Worm (Caenorhabditis elegans) whole organism, mixed stage, embryonic: ENCODE data around the gene egl-44.

Experiments used
- elt-1 ChIP-seq: sonication (generic microtip); optimal IDR thresholded peaks from 2 replicates; lab custom pipeline; 2017; ENCODE audit warnings: missing genetic modification characterization, mild to moderate bottlenecking, missing compliant biosample characterization, antibody characterized with exemption, moderate library complexity, borderline replicate concordance; ENCODE audit not compliant: insufficient read depth
- elt-3 ChIP-seq: fragments of 150-350 bp; optimal IDR thresholded peaks from 2 replicates; lab custom pipeline; 2014; ENCODE audit warnings: missing biosample characterization, missing genetic modification characterization
- ham-2 ChIP-seq: fragments of 200-800 bp; sonication (Bioruptor generic); optimal IDR thresholded peaks from 2 replicates; lab custom pipeline; 2018; ENCODE audit warnings: mild to moderate bottlenecking, missing genetic modification characterization, missing compliant biosample characterization
- lin-13 ChIP-seq: fragments of 150-350 bp; optimal IDR thresholded peaks from 2 replicates; lab custom pipeline; 2014; ENCODE audit warnings: missing biosample characterization, missing genetic modification characterization
- lsy-2 ChIP-seq: fragments of 150-350 bp; optimal IDR thresholded peaks from 2 replicates; lab custom pipeline; 2014; ENCODE audit warnings: missing biosample characterization, missing genetic modification characterization
- mep-1 ChIP-seq: fragments of 150-350 bp; optimal IDR thresholded peaks from 2 replicates; lab custom pipeline; 2017; ENCODE audit warnings: missing biosample characterization, missing genetic modification reagents, missing genetic modification characterization, inconsistent platforms
- nhr-12 ChIP-seq: fragments of 150-350 bp; optimal IDR thresholded peaks from 2 replicates; lab custom pipeline; 2014; ENCODE audit warnings: missing biosample characterization, missing genetic modification characterization
- nhr-2 ChIP-seq: fragments of 150-350 bp; optimal IDR thresholded peaks from 2 replicates; lab custom pipeline; 2014; ENCODE audit warnings: missing biosample characterization, missing genetic modification characterization
- nhr-237 ChIP-seq: fragments of 150-350 bp; optimal IDR thresholded peaks from 2 replicates; lab custom pipeline; 2014; ENCODE audit warnings: missing biosample characterization, missing genetic modification characterization
- nhr-28 ChIP-seq: fragments of 150-350 bp; optimal IDR thresholded peaks from 2 replicates; lab custom pipeline; 2014; ENCODE audit warnings: missing biosample characterization, missing genetic modification characterization
- nhr-76 ChIP-seq: sonication (generic microtip); optimal IDR thresholded peaks from 2 replicates; lab custom pipeline; 2017; ENCODE audit warnings: missing biosample characterization, missing genetic modification characterization
- pha-4 ChIP-seq: fragments of 150-350 bp; optimal IDR thresholded peaks from 2 replicates; lab custom pipeline; 2018; ENCODE audit warnings: missing biosample characterization, missing genetic modification reagents, missing genetic modification characterization
- snpc-4 ChIP-seq: fragments of 150-350 bp; optimal IDR thresholded peaks from 2 replicates; lab custom pipeline; 2014; ENCODE audit warnings: missing biosample characterization, missing genetic modification characterization
- unc-39 ChIP-seq: fragments of 150-350 bp; optimal IDR thresholded peaks from 2 replicates; lab custom pipeline; 2014; ENCODE audit warnings: missing biosample characterization, missing genetic modification characterization

DNA sequence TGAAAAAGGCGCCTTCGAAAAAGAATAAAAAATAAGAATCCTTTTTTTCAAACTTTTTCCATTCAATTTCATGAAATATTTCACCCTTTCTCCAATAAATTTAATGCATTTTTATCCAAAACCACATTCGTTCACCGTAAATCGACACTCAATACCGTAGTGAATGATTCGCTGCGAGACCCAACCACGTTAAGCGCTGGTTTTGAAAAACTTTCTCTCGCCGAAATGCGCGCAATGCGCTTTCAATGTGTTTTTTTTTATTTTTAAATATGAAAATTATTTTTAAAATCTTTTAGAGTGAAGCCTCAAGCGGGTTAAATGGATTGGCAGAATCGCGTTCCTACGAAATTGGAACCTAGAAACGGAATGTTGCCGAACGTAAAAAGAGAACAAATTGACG lies 22.3 kb upstream of the egl-44 start, which contains the start of gene F59G1.8:
- TF ChIP-seq nhr-28 (tag; lab: Kevin White, UChicago) (no peak), nhr-237 (tag; lab: Kevin White, UChicago) (no peak), nhr-12 (tag; lab: Kevin White, UChicago) (no peak), mep-1 (no peak), elt-1 (tag; lab: Kevin White, UChicago) (no peak), lin-13 (tag; lab: Kevin White, UChicago) (no peak), nhr-76 (tag; lab: Kevin White, UChicago) (no peak), snpc-4 (tag; lab: Kevin White, UChicago) (no peak), nhr-2 (no peak), elt-3 (tag; lab: Kevin White, UChicago) (no peak), pha-4 (tag; lab: Kevin White, UChicago) (no peak), lsy-2 (peak; percentile 46), unc-39 (tag; lab: Kevin White, UChicago) (no peak), ham-2 (GFP tag; lab: Kevin White, UChicago) (no peak)
